Fruit fly (Drosophila melanogaster): Measurements from ENCODE around the gene CG9356.
A peak's percentile ranks its signal among the peaks of the same experiment; 100 is the strongest.

The CG9356 gene

dm6 chr3R:9428189-9428699 is 24.2 kb upstream of the CG9356 start (continued):
- TF ChIP-seq org-1 (GFP tag; optimal IDR thresholded peaks at IDR 0.05) (peak; percentile 51), CG12391 (tag; optimal IDR thresholded peaks at IDR 0.05) (no peak), CrebB (tag; optimal IDR thresholded peaks at IDR 0.05) (peak; percentile 76), sens (GFP tag) (peak; percentile 79), grau (tag; optimal IDR thresholded peaks at IDR 0.05) (no peak), pros (GFP tag; optimal IDR thresholded peaks at IDR 0.05) (peak; percentile 65), pita (GFP tag; optimal IDR thresholded peaks at IDR 0.05) (no peak), CG1792 (GFP tag; optimal IDR thresholded peaks at IDR 0.05) (no peak), cg (GFP tag; optimal IDR thresholded peaks at IDR 0.05) (peak; percentile 86), HLHmδ (GFP tag; optimal IDR thresholded peaks at IDR 0.05) (peak; percentile 51), klu (GFP tag; IDR thresholded peaks at IDR 0.05) (no peak), CG6854 (GFP tag; optimal IDR thresholded peaks at IDR 0.05) (no peak), CG10366 (GFP tag; IDR thresholded peaks at IDR 0.05) (no peak), hth (optimal IDR thresholded peaks at IDR 0.05) (no peak), Sry-δ (GFP tag; optimal IDR thresholded peaks at IDR 0.05) (no peak), Nf-YA (GFP tag; IDR thresholded peaks at IDR 0.05) (no peak), cas (GFP tag; IDR thresholded peaks at IDR 0.05) (no peak), Stat92E (GFP tag; optimal IDR thresholded peaks at IDR 0.05) (no peak), CG30431 (GFP tag; optimal IDR thresholded peaks at IDR 0.05) (no peak), chm (GFP tag; IDR thresholded peaks at IDR 0.05) (peak; percentile 73), CG10654 (GFP tag; optimal IDR thresholded peaks at IDR 0.05) (no peak), hb (GFP tag; IDR thresholded peaks at IDR 0.05; ENCODE audit: partially characterized antibody) (no peak), Abd-B (GFP tag; optimal IDR thresholded peaks at IDR 0.05) (no peak), CG13775 (GFP tag; optimal IDR thresholded peaks at IDR 0.05) (no peak), Gsc (GFP tag; IDR thresholded peaks at IDR 0.05) (no peak), HmgZ (tag; optimal IDR thresholded peaks at IDR 0.05) (peak; percentile 52), CG17802 (tag; optimal IDR thresholded peaks at IDR 0.05) (no peak), HLH3B (GFP tag; IDR thresholded peaks at IDR 0.05) (no peak), CG32767 (GFP tag; IDR thresholded peaks at IDR 0.05) (peak; percentile 62; the same call in 1 of the 2 replicates), CG11723 (GFP tag; optimal IDR thresholded peaks at IDR 0.05) (peak; percentile 43), jigr1 (GFP tag; IDR thresholded peaks at IDR 0.05) (no peak), CG13624 (GFP tag; optimal IDR thresholded peaks at IDR 0.05) (no peak), Hr51 (GFP tag; optimal IDR thresholded peaks at IDR 0.05) (no peak), CG2712 (tag; optimal IDR thresholded peaks at IDR 0.05) (no peak), CG2202 (tag; optimal IDR thresholded peaks at IDR 0.05) (no peak), zfh2 (GFP tag; optimal IDR thresholded peaks at IDR 0.05) (no peak), ind (GFP tag; optimal IDR thresholded peaks at IDR 0.05) (no peak), CG2129 (GFP tag; IDR thresholded peaks at IDR 0.05; ENCODE audit: partially characterized antibody) (no peak), CG9932 (GFP tag; IDR thresholded peaks at IDR 0.05) (no peak), CG1024 (GFP tag; IDR thresholded peaks at IDR 0.05) (no peak), Dp (GFP tag; optimal IDR thresholded peaks at IDR 0.05) (no peak), Blimp-1 (GFP tag; optimal IDR thresholded peaks at IDR 0.05) (no peak), CG1647 (GFP tag; optimal IDR thresholded peaks at IDR 0.05) (no peak), ham (GFP tag; IDR thresholded peaks at IDR 0.05) (no peak), CG12299 (tag; optimal IDR thresholded peaks at IDR 0.05) (peak; percentile 9), Trl (optimal IDR thresholded peaks at IDR 0.05) (peak; percentile 99 to 100), Trl (GFP tag; optimal IDR thresholded peaks at IDR 0.05) (peak; percentile 62), BEAF-32 (GFP tag; optimal IDR thresholded peaks at IDR 0.05) (no peak), BtbVII (GFP tag; optimal IDR thresholded peaks at IDR 0.05) (peak; percentile 69), NC2β (GFP tag; optimal IDR thresholded peaks at IDR 0.05) (no peak), Vsx1 (GFP tag; optimal IDR thresholded peaks at IDR 0.05) (peak; percentile 49), CG12104 (GFP tag; optimal IDR thresholded peaks at IDR 0.05) (no peak)

Data from whole organism, embryonic.